Worm (Caenorhabditis elegans) whole organism, L4 larva: ENCODE data around the gene Y49A10A.2.

Experiments used
- F37D6.2 ChIP-seq: sonication (generic microtip); optimal IDR thresholded peaks from 2 replicates; lab custom pipeline; 2016; ENCODE audit warnings: mild to moderate bottlenecking, missing genetic modification characterization, missing compliant biosample characterization
- T20F7.1 ChIP-seq: fragments of 200-800 bp; sonication (Bioruptor generic); optimal IDR thresholded peaks from 2 replicates; lab custom pipeline; 2018; ENCODE audit warnings: mild to moderate bottlenecking, missing genetic modification characterization, missing compliant biosample characterization
- Y5F2A.4 ChIP-seq: fragments of 200-800 bp; sonication (Bioruptor generic); optimal IDR thresholded peaks from 2 replicates; lab custom pipeline; 2018; ENCODE audit warnings: mild to moderate bottlenecking, missing genetic modification characterization, missing compliant biosample characterization
- Y75B8A.6 ChIP-seq: fragments of 200-800 bp; sonication (Bioruptor generic); IDR thresholded peaks from 2 replicates; pipeline ENCODE4 v1.3.6; 2022; ENCODE audit warnings: missing genetic modification reagents, missing genetic modification characterization, missing compliant biosample characterization
- ZK337.2 ChIP-seq: fragments of 200-800 bp; sonication (Bioruptor generic); IDR thresholded peaks from 2 replicates; pipeline ENCODE4 v1.3.6; 2022; ENCODE audit warnings: missing genetic modification reagents, missing genetic modification characterization, missing compliant biosample characterization
- aha-1 ChIP-seq: fragments of 150-350 bp; peaks from one replicate; lab custom pipeline; 2014; ENCODE audit warnings: missing biosample characterization, missing genetic modification characterization
- ama-1 ChIP-seq: fragments of 150-350 bp; optimal IDR thresholded peaks from 2 replicates; lab custom pipeline; 2014; ENCODE audit warnings: inconsistent platforms, mixed read lengths
- arid-1 ChIP-seq: fragments of 200-800 bp; sonication (Bioruptor generic); conservative IDR thresholded peaks from 2 replicates; pipeline ENCODE4 v1.3.6; 2022; ENCODE audit warnings: missing genetic modification reagents, missing genetic modification characterization, missing compliant biosample characterization
- ceh-62 ChIP-seq: sonication (generic microtip); optimal IDR thresholded peaks from 2 replicates; lab custom pipeline; 2017; ENCODE audit warnings: missing biosample characterization, missing genetic modification characterization
- ces-1 ChIP-seq: fragments of 150-350 bp; sonication (generic microtip); optimal IDR thresholded peaks from 4 replicates; lab custom pipeline; 2014; ENCODE audit warnings: missing biosample characterization, missing genetic modification reagents, missing genetic modification characterization
- daf-16 ChIP-seq, 3 experiments: sonication (generic microtip); optimal IDR thresholded peaks; 2 replicates each; lab custom pipeline; 2016 to 2017; ENCODE audit warnings: missing genetic modification characterization in 3 of 3, missing genetic modification reagents in 3 of 3, mild to moderate bottlenecking in 2 of 3, missing compliant biosample characterization in 2 of 3, missing biosample characterization in 1 of 3, moderate library complexity in 1 of 3
- daf-19 ChIP-seq: fragments of 200-800 bp; sonication (Bioruptor generic); conservative IDR thresholded peaks from 2 replicates; pipeline ENCODE4 v1.3.6; 2022; ENCODE audit warnings: missing genetic modification characterization, missing compliant biosample characterization
- dmd-6 ChIP-seq: fragments of 200-800 bp; sonication (Bioruptor generic); IDR thresholded peaks from 2 replicates; pipeline ENCODE4 v1.3.6; 2022; ENCODE audit warnings: missing genetic modification reagents, missing genetic modification characterization, missing compliant biosample characterization
- dmd-8 ChIP-seq: fragments of 200-800 bp; sonication (Bioruptor generic); IDR thresholded peaks from 2 replicates; pipeline ENCODE4 v1.3.6; 2022; ENCODE audit warnings: missing genetic modification characterization, missing compliant biosample characterization
- duxl-1 ChIP-seq: sonication (generic microtip); optimal IDR thresholded peaks from 2 replicates; lab custom pipeline; 2016; ENCODE audit warnings: mild to moderate bottlenecking, missing genetic modification characterization, moderate library complexity, missing compliant biosample characterization; ENCODE audit not compliant: poor library complexity
- dve-1 ChIP-seq: sonication (generic microtip); optimal IDR thresholded peaks from 2 replicates; lab custom pipeline; 2017; ENCODE audit warnings: antibody characterized with exemption, mild to moderate bottlenecking, missing genetic modification characterization, missing compliant biosample characterization; ENCODE audit not compliant: insufficient read depth
- fkh-10 ChIP-seq: fragments of 150-350 bp; optimal IDR thresholded peaks from 2 replicates; lab custom pipeline; 2014; ENCODE audit warnings: missing biosample characterization, missing genetic modification reagents, missing genetic modification characterization
- fos-1 ChIP-seq: fragments of 150-350 bp; optimal IDR thresholded peaks from 2 replicates; lab custom pipeline; 2014; ENCODE audit warnings: missing biosample characterization, missing genetic modification characterization
- gei-8 ChIP-seq: fragments of 200-800 bp; sonication (Bioruptor generic); optimal IDR thresholded peaks from 2 replicates; lab custom pipeline; 2018; ENCODE audit warnings: mild to moderate bottlenecking, missing genetic modification characterization, missing compliant biosample characterization
- hlh-11 ChIP-seq: fragments of 200-800 bp; sonication (Bioruptor generic); optimal IDR thresholded peaks from 2 replicates; lab custom pipeline; 2018; ENCODE audit warnings: mild to moderate bottlenecking, missing genetic modification characterization, missing compliant biosample characterization
- lim-7 ChIP-seq: fragments of 200-800 bp; sonication (Bioruptor generic); IDR thresholded peaks from 2 replicates; pipeline ENCODE4 v1.3.6; 2022; ENCODE audit warnings: missing genetic modification characterization, missing compliant biosample characterization
- lin-29 ChIP-seq: fragments of 200-800 bp; sonication (Bioruptor generic); IDR thresholded peaks from 2 replicates; pipeline ENCODE4 v1.3.6; 2022; ENCODE audit warnings: missing genetic modification reagents, missing genetic modification characterization, missing compliant biosample characterization
- lin-39 ChIP-seq: fragments of 150-350 bp; optimal IDR thresholded peaks from 2 replicates; lab custom pipeline; 2014; ENCODE audit warnings: missing biosample characterization, missing genetic modification reagents, missing genetic modification characterization
- mdl-1 ChIP-seq, 2 experiments: fragments of 150-350 bp in 1 of 2; sonication (generic microtip) in 1 of 2; optimal IDR thresholded peaks; 2 replicates each; lab custom pipeline; 2014 to 2017; ENCODE audit warnings: missing biosample characterization in 2 of 2, missing genetic modification characterization in 2 of 2
- mes-2 ChIP-seq: sonication (generic microtip); optimal IDR thresholded peaks from 2 replicates; lab custom pipeline; 2016; ENCODE audit warnings: missing genotype, mild to moderate bottlenecking, missing genetic modification characterization, missing compliant biosample characterization; ENCODE audit not compliant: poor library complexity, severe bottlenecking
- mxl-2 ChIP-seq: fragments of 200-800 bp; sonication (Bioruptor generic); conservative IDR thresholded peaks from 2 replicates; pipeline ENCODE4 v1.3.6; 2022; ENCODE audit warnings: missing genetic modification reagents, missing genetic modification characterization, missing compliant biosample characterization
- nhr-10 ChIP-seq: fragments of 150-350 bp; optimal IDR thresholded peaks from 2 replicates; lab custom pipeline; 2014; ENCODE audit warnings: missing biosample characterization, missing genetic modification characterization
- nhr-28 ChIP-seq: fragments of 150-350 bp; optimal IDR thresholded peaks from 2 replicates; lab custom pipeline; 2014; ENCODE audit warnings: missing biosample characterization, missing genetic modification characterization
- nhr-48 ChIP-seq: sonication (generic microtip); optimal IDR thresholded peaks from 2 replicates; lab custom pipeline; 2016; ENCODE audit warnings: mild to moderate bottlenecking, missing genetic modification characterization, missing compliant biosample characterization
- nhr-77 ChIP-seq: fragments of 150-350 bp; optimal IDR thresholded peaks from 2 replicates; lab custom pipeline; 2014; ENCODE audit warnings: missing biosample characterization, missing genetic modification characterization
- php-3 ChIP-seq: fragments of 200-800 bp; sonication (Bioruptor generic); IDR thresholded peaks from 2 replicates; pipeline ENCODE4 v1.3.6; 2022; ENCODE audit warnings: missing genetic modification reagents, missing genetic modification characterization, missing compliant biosample characterization
- pqm-1 ChIP-seq: sonication (generic microtip); optimal IDR thresholded peaks from 2 replicates; lab custom pipeline; 2017; ENCODE audit warnings: missing biosample characterization, missing genetic modification characterization
- saeg-2 ChIP-seq: fragments of 200-800 bp; sonication (Bioruptor generic); IDR thresholded peaks from 2 replicates; pipeline ENCODE4 v1.3.6; 2022; ENCODE audit warnings: missing genetic modification reagents, missing genetic modification characterization, missing compliant biosample characterization
- skn-1 ChIP-seq: fragments of 150-350 bp; optimal IDR thresholded peaks from 2 replicates; lab custom pipeline; 2014; ENCODE audit warnings: missing biosample characterization, missing genetic modification characterization
- spr-1 ChIP-seq: sonication (generic microtip); optimal IDR thresholded peaks from 2 replicates; lab custom pipeline; 2016; ENCODE audit warnings: mild to moderate bottlenecking, missing genetic modification characterization, missing compliant biosample characterization
- tag-97 ChIP-seq: fragments of 200-800 bp; sonication (Bioruptor generic); IDR thresholded peaks from 2 replicates; pipeline ENCODE4 v1.3.6; 2022; ENCODE audit warnings: missing genetic modification characterization, missing compliant biosample characterization
- tra-1 ChIP-seq: fragments of 200-800 bp; sonication (Bioruptor generic); IDR thresholded peaks from 2 replicates; pipeline ENCODE4 v1.3.6; 2022; ENCODE audit warnings: missing genetic modification reagents, missing genetic modification characterization, missing compliant biosample characterization
- unc-130 ChIP-seq: sonication (generic microtip); optimal IDR thresholded peaks from 2 replicates; lab custom pipeline; 2016; ENCODE audit warnings: missing genetic modification reagents, missing genetic modification characterization, missing compliant biosample characterization
- vab-7 ChIP-seq: fragments of 200-800 bp; sonication (Bioruptor generic); IDR thresholded peaks from 2 replicates; pipeline ENCODE4 v1.3.6; 2022; ENCODE audit warnings: missing genetic modification reagents, missing genetic modification characterization, missing compliant biosample characterization
- zfp-3 ChIP-seq: fragments of 200-800 bp; sonication (Bioruptor generic); conservative IDR thresholded peaks from 2 replicates; pipeline ENCODE4 v1.3.6; 2022; ENCODE audit warnings: missing genetic modification reagents, missing genetic modification characterization, missing compliant biosample characterization

The Y49A10A.2 gene

DNA sequence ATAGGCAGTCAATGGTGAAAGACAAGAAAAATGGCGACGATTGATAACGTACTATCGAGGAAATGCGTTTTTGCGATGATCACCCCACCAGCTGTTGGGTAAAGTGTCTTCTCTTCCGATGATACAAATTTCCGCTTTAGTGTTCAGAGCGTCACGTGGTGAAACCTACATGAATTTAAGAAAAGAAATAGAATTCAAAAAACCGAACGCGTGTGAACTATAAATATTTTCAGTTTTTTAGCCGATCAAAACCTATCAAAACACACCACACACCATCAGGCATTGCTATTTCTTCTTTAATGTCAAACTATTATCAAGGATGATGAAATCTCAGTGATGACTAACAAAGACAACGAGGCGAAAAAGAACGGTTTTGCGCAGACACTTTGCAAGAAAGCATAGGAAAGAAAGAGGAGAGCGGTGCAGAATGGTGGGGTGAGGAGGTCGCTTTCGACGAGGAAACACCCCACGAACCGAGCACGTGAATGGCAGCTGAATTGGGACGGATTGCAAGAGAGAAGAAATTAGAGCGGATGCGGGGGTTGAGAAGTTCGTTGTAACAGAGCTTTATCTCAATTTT, 40.3 kb downstream of the Y49A10A.2 start (continued):
- peak; percentile 77 to 88 for TF ChIP-seq mdl-1 (tag; optimal IDR thresholded peaks at IDR 0.05; lab: Kevin White, UChicago)
- peak; percentile 96 for TF ChIP-seq aha-1
- no peak for TF ChIP-seq unc-130 (GFP tag; lab: Kevin White, UChicago)
- TF ChIP-seq skn-1 (tag; lab: Kevin White, UChicago), result no peak
- TF ChIP-seq nhr-28 (tag; lab: Kevin White, UChicago), result peak; percentile 57
- TF ChIP-seq tag-97, result no peak
- peak; percentile 12 for TF ChIP-seq spr-1
- no peak for TF ChIP-seq daf-16 (GFP tag; optimal IDR thresholded peaks at IDR 0.05; lab: Kevin White, UChicago)
- peak; percentile 17 for TF ChIP-seq daf-16 (tag; optimal IDR thresholded peaks at IDR 0.05; lab: Kevin White, UChicago)
- TF ChIP-seq gei-8 (GFP tag; lab: Kevin White, UChicago), result peak; percentile 48
- no peak for TF ChIP-seq daf-19 (GFP tag; lab: Robert Waterston, UW)
- TF ChIP-seq nhr-48 (tag; lab: Kevin White, UChicago), result peak; percentile 80
- TF ChIP-seq nhr-77 (tag; lab: Kevin White, UChicago), result no peak
- TF ChIP-seq T20F7.1 (GFP tag; lab: Kevin White, UChicago), result peak; percentile 55
- TF ChIP-seq php-3 (GFP tag; lab: Robert Waterston, UW), result peak; percentile 14; the same call in 1 of the 2 replicates
- no peak for TF ChIP-seq vab-7 (GFP tag; lab: Robert Waterston, UW)
- no peak for TF ChIP-seq dmd-8
- no peak for TF ChIP-seq fkh-10 (GFP tag; lab: Kevin White, UChicago)
- TF ChIP-seq Y5F2A.4 (GFP tag; lab: Kevin White, UChicago), result no peak
- peak; percentile 99 for TF ChIP-seq mxl-2 (GFP tag; lab: Robert Waterston, UW)
- no peak for TF ChIP-seq ces-1
- peak; percentile 24 for TF ChIP-seq tra-1 (GFP tag; lab: Robert Waterston, UW)
- no peak for TF ChIP-seq F37D6.2
- peak; percentile 54 for TF ChIP-seq dve-1
- TF ChIP-seq saeg-2, result no peak
- TF ChIP-seq fos-1 (tag; lab: Kevin White, UChicago), result no peak
- TF ChIP-seq dmd-6, result peak; percentile 61
- TF ChIP-seq zfp-3, result no peak
- TF ChIP-seq duxl-1 (tag; lab: Kevin White, UChicago), result peak; percentile 24

DNA sequence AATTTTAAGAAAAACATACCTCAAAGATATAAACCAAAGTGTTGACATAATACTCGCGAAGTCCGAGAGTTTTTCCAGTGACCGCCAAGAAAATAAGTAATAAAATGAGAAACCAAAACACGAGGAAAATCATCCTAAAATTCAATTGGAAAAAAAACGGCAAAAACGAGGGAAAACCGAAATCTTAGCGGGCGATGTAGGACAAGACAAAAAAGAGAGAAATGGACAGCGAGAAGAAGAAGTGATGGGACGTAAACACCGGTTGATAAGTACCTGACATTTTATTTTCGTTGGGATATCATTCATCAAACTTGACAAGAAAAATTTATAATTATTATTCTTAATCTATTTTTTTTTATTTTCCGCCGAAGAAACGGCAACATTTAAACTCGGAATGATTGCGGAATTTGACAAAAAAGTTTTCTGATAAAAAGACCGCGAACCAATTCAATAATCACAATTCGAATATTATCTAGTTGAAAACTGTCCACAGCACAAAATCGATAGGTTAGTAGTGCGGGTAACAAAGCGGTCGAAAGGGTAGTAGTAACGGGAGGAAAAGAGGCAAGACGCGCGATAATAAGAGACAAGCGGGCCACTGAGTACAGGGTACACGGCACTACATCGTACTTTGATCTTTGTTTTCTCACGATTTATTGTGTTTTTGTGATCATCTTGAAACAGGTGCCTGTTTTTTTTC, 45.0 kb downstream of the Y49A10A.2 start, which contains the start of gene acl-5:
Gene acl-5 (minus strand): TSS at position 134 of the 700 bp plus-strand sequence.
- no peak for TF ChIP-seq ZK337.2 (GFP tag; lab: Robert Waterston, UW)
- peak; percentile 27 for TF ChIP-seq nhr-28 (tag; lab: Kevin White, UChicago)
- no peak for TF ChIP-seq mxl-2 (GFP tag; lab: Robert Waterston, UW)
- TF ChIP-seq fos-1 (tag; lab: Kevin White, UChicago), result no peak
- peak; percentile 52 for TF ChIP-seq hlh-11
- TF ChIP-seq ama-1 (lab: Kevin White, UChicago), result no peak
- no peak for TF ChIP-seq Y75B8A.6 (GFP tag; lab: Robert Waterston, UW)
- TF ChIP-seq dmd-6, result peak; percentile 25
- no peak for TF ChIP-seq lin-39 (tag; lab: Kevin White, UChicago)
- TF ChIP-seq mes-2, result peak; percentile 10
- no peak for TF ChIP-seq nhr-10 (tag; lab: Kevin White, UChicago)
- TF ChIP-seq pqm-1 (tag; lab: Kevin White, UChicago), result peak; percentile 21
- TF ChIP-seq arid-1 (GFP tag; lab: Robert Waterston, UW), result no peak
- no peak for TF ChIP-seq lim-7 (GFP tag; lab: Robert Waterston, UW)
- TF ChIP-seq lin-29 (GFP tag; lab: Robert Waterston, UW), result no peak
- TF ChIP-seq unc-130 (GFP tag; lab: Kevin White, UChicago), result no peak
- TF ChIP-seq daf-16 (GFP tag; optimal IDR thresholded peaks at IDR 0.05; lab: Kevin White, UChicago), result peak in 1 of 2 experiments; percentile 24
- TF ChIP-seq daf-16 (tag; optimal IDR thresholded peaks at IDR 0.05; lab: Kevin White, UChicago), result peak; percentile 52
- TF ChIP-seq ceh-62 (tag; lab: Kevin White, UChicago), result no peak
- TF ChIP-seq aha-1, result peak; percentile 83
- TF ChIP-seq, all 104 proteins: peak for 7
